Worm (Caenorhabditis elegans) whole organism, late embryonic: ENCODE measurements around the gene Y116A8C.469.

Source experiments
- C38D4.7 ChIP-seq: fragments of 200-800 bp; sonication (Bioruptor generic); optimal IDR thresholded peaks from 2 replicates; lab custom pipeline; 2018; ENCODE audit warnings: mild to moderate bottlenecking, missing genetic modification characterization, moderate library complexity, missing compliant biosample characterization
- F13H6.1 ChIP-seq: sonication (generic microtip); optimal IDR thresholded peaks from 2 replicates; lab custom pipeline; 2016; ENCODE audit warnings: missing genetic modification characterization, missing compliant biosample characterization
- K02D7.2 ChIP-seq: sonication (generic microtip); optimal IDR thresholded peaks from 2 replicates; lab custom pipeline; 2017; ENCODE audit warnings: mild to moderate bottlenecking, missing genetic modification characterization, missing compliant biosample characterization
- T23F11.4 ChIP-seq: fragments of 200-800 bp; sonication (Bioruptor generic); optimal IDR thresholded peaks from 2 replicates; lab custom pipeline; 2018; ENCODE audit warnings: mild to moderate bottlenecking, missing genetic modification characterization, missing compliant biosample characterization
- Y22D7AL.16 ChIP-seq: sonication (generic microtip); optimal IDR thresholded peaks from 2 replicates; lab custom pipeline; 2016; ENCODE audit warnings: missing genetic modification characterization, missing compliant biosample characterization
- ahr-1 ChIP-seq: sonication (generic microtip); optimal IDR thresholded peaks from 2 replicates; lab custom pipeline; 2016; ENCODE audit warnings: missing genetic modification characterization, missing compliant biosample characterization
- ama-1 ChIP-seq: fragments of 150-350 bp; optimal IDR thresholded peaks from 2 replicates; lab custom pipeline; 2014
- ceh-19 ChIP-seq: fragments of 200-800 bp; sonication (Bioruptor generic); optimal IDR thresholded peaks from 2 replicates; lab custom pipeline; 2018; ENCODE audit warnings: mild to moderate bottlenecking, missing genetic modification characterization, missing compliant biosample characterization
- ceh-22 ChIP-seq: sonication (generic microtip); optimal IDR thresholded peaks from 2 replicates; lab custom pipeline; 2017; ENCODE audit warnings: missing biosample characterization, missing genetic modification characterization
- ceh-24 ChIP-seq: sonication (generic microtip); optimal IDR thresholded peaks from 2 replicates; lab custom pipeline; 2016; ENCODE audit warnings: mild to moderate bottlenecking, missing genetic modification characterization, missing compliant biosample characterization
- ceh-30 ChIP-seq: fragments of 150-350 bp; optimal IDR thresholded peaks from 2 replicates; lab custom pipeline; 2014; ENCODE audit warnings: missing biosample characterization, missing genetic modification characterization
- ceh-31 ChIP-seq: sonication (generic microtip); optimal IDR thresholded peaks from 2 replicates; lab custom pipeline; 2016; ENCODE audit warnings: missing genetic modification characterization, missing compliant biosample characterization
- ceh-48 ChIP-seq: sonication (generic microtip); optimal IDR thresholded peaks from 2 replicates; lab custom pipeline; 2016; ENCODE audit warnings: missing genetic modification characterization, inconsistent platforms, missing compliant biosample characterization
- ceh-9 ChIP-seq: sonication (generic microtip); optimal IDR thresholded peaks from 2 replicates; lab custom pipeline; 2016; ENCODE audit warnings: mild to moderate bottlenecking, missing genetic modification characterization, inconsistent platforms, missing compliant biosample characterization
- che-1 ChIP-seq: sonication (generic microtip); optimal IDR thresholded peaks from 2 replicates; lab custom pipeline; 2016; ENCODE audit warnings: mild to moderate bottlenecking, missing genetic modification characterization, missing compliant biosample characterization
- dmd-4 ChIP-seq: sonication (generic microtip); optimal IDR thresholded peaks from 2 replicates; lab custom pipeline; 2016; ENCODE audit warnings: borderline replicate concordance, missing genetic modification characterization, missing compliant biosample characterization
- elt-4 ChIP-seq: sonication (generic microtip); optimal IDR thresholded peaks from 2 replicates; lab custom pipeline; 2016; ENCODE audit warnings: missing genetic modification characterization, missing compliant biosample characterization
- fax-1 ChIP-seq: sonication (generic microtip); optimal IDR thresholded peaks from 2 replicates; lab custom pipeline; 2016; ENCODE audit warnings: missing genotype, missing genetic modification characterization, missing compliant biosample characterization
- fkh-10 ChIP-seq: fragments of 150-350 bp; optimal IDR thresholded peaks from 2 replicates; lab custom pipeline; 2014; ENCODE audit warnings: missing biosample characterization, missing genetic modification reagents, missing genetic modification characterization
- fkh-6 ChIP-seq: sonication (generic microtip); optimal IDR thresholded peaks from 2 replicates; lab custom pipeline; 2016; ENCODE audit warnings: missing genetic modification characterization, missing compliant biosample characterization
- gmeb-2 ChIP-seq: sonication (generic microtip); optimal IDR thresholded peaks from 2 replicates; lab custom pipeline; 2016; ENCODE audit warnings: missing genetic modification characterization, inconsistent platforms, missing compliant biosample characterization
- hlh-15 ChIP-seq: sonication (generic microtip); optimal IDR thresholded peaks from 2 replicates; lab custom pipeline; 2016; ENCODE audit warnings: missing genetic modification characterization, missing compliant biosample characterization
- hlh-30 ChIP-seq: sonication (generic microtip); optimal IDR thresholded peaks from 2 replicates; lab custom pipeline; 2017; ENCODE audit warnings: antibody characterized with exemption, missing genetic modification characterization, missing compliant biosample characterization; ENCODE audit not compliant: insufficient read depth
- hlh-8 ChIP-seq: sonication (generic microtip); optimal IDR thresholded peaks from 2 replicates; lab custom pipeline; 2016; ENCODE audit warnings: missing genotype, missing genetic modification characterization, missing compliant biosample characterization
- lim-6 ChIP-seq: sonication (generic microtip); optimal IDR thresholded peaks from 2 replicates; lab custom pipeline; 2016; ENCODE audit warnings: missing genetic modification characterization, missing compliant biosample characterization
- madf-2 ChIP-seq: sonication (generic microtip); optimal IDR thresholded peaks from 2 replicates; lab custom pipeline; 2017; ENCODE audit warnings: missing genetic modification characterization, missing compliant biosample characterization
- nhr-232 ChIP-seq: sonication (generic microtip); optimal IDR thresholded peaks from 2 replicates; lab custom pipeline; 2016; ENCODE audit warnings: missing genetic modification characterization, missing compliant biosample characterization
- pag-3 ChIP-seq: sonication (generic microtip); optimal IDR thresholded peaks from 2 replicates; lab custom pipeline; 2016; ENCODE audit warnings: missing compliant biosample characterization, missing genetic modification characterization, borderline replicate concordance
- pat-9 ChIP-seq: fragments of 200-800 bp; sonication (Bioruptor generic); optimal IDR thresholded peaks from 2 replicates; lab custom pipeline; 2018; ENCODE audit warnings: mild to moderate bottlenecking, missing genetic modification characterization, moderate library complexity, missing compliant biosample characterization
- pax-1 ChIP-seq: fragments of 150-350 bp; optimal IDR thresholded peaks from 2 replicates; lab custom pipeline; 2014; ENCODE audit warnings: missing biosample characterization, missing genetic modification characterization
- pha-2 ChIP-seq: sonication (generic microtip); optimal IDR thresholded peaks from 2 replicates; lab custom pipeline; 2017; ENCODE audit warnings: mild to moderate bottlenecking, missing genetic modification characterization, missing compliant biosample characterization
- pqm-1 ChIP-seq: sonication (generic microtip); optimal IDR thresholded peaks from 2 replicates; lab custom pipeline; 2016; ENCODE audit warnings: missing genetic modification characterization, missing compliant biosample characterization
- pros-1 ChIP-seq: fragments of 150-350 bp; optimal IDR thresholded peaks from 2 replicates; lab custom pipeline; 2014; ENCODE audit warnings: missing biosample characterization, missing genetic modification reagents, missing genetic modification characterization
- ref-2 ChIP-seq: sonication (generic microtip); optimal IDR thresholded peaks from 2 replicates; lab custom pipeline; 2016; ENCODE audit warnings: missing genetic modification characterization, missing compliant biosample characterization
- sdc-2 ChIP-seq: sonication (generic microtip); optimal IDR thresholded peaks from 2 replicates; lab custom pipeline; 2016; ENCODE audit warnings: missing genotype, missing genetic modification characterization, missing compliant biosample characterization
- sox-2 ChIP-seq: fragments of 200-800 bp; sonication (Bioruptor generic); IDR thresholded peaks from 2 replicates; pipeline ENCODE4 v1.3.6; 2022; ENCODE audit warnings: missing genetic modification reagents, missing genetic modification characterization, missing compliant biosample characterization
- syd-9 ChIP-seq: sonication (generic microtip); optimal IDR thresholded peaks from 2 replicates; lab custom pipeline; 2016; ENCODE audit warnings: mild to moderate bottlenecking, missing genetic modification characterization, moderate library complexity, missing compliant biosample characterization
- tbx-2 ChIP-seq: sonication (generic microtip); optimal IDR thresholded peaks from 2 replicates; lab custom pipeline; 2016; ENCODE audit warnings: missing genetic modification characterization, missing compliant biosample characterization
- ttx-3 ChIP-seq: sonication (generic microtip); optimal IDR thresholded peaks from 2 replicates; lab custom pipeline; 2016; ENCODE audit warnings: missing genetic modification reagents, missing genetic modification characterization, missing compliant biosample characterization
- unc-3 ChIP-seq, 2 experiments: fragments of 200-800 bp in 1 of 2; sonication (Bioruptor generic) in 1 of 2; sonication (generic microtip) in 1 of 2; conservative IDR thresholded peaks in 1 of 2; optimal IDR thresholded peaks in 1 of 2; 2 replicates each; pipeline versions ENCODE4 v1.3.6 to Lab custom; 2016 to 2022; ENCODE audit warnings: missing compliant biosample characterization in 2 of 2, missing genetic modification characterization in 2 of 2, missing genetic modification reagents in 1 of 2
- unc-42 ChIP-seq: sonication (generic microtip); optimal IDR thresholded peaks from 2 replicates; lab custom pipeline; 2016; ENCODE audit warnings: missing genotype, missing genetic modification characterization, missing compliant biosample characterization
- ztf-16 ChIP-seq: sonication (generic microtip); optimal IDR thresholded peaks from 2 replicates; lab custom pipeline; 2017; ENCODE audit warnings: missing genetic modification characterization, missing compliant biosample characterization

Y116A8C.469 gene

DNA sequence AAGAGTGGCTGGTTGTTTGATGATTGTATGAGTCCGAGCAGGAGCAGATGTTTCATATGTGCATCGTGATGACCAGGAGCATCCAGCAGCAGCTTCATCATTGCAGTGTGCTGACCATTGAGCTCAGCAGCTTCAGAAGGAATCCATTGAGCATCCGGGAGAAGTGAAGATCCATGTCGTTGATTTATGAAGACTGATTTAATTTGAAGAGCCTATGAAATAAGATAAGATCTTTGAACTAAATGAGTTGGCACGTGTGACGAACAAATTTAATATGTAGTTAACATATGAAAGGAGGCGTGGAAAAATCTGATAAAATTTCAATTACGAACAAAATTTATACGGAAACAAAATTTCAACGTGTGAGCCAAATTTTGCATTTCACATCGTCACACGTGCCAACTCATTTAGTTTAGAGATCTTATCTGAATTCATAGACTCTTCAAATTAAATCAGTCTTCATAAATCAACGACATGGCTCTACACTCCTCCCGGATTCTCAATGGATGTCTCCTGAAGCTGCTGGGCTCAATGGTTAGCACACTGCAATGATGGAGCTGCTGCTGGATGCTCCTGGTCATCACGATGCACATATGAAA is at the start of gene Y116A8C.469, which contains the start of gene Y116A8C.468:
Gene Y116A8C.469 (minus strand): TSS at position 101 of the 599 bp plus-strand sequence.
Gene Y116A8C.468 (plus strand): TSS at position 549 of the 599 bp plus-strand sequence.
- no peak for TF ChIP-seq ttx-3 (tag; lab: Kevin White, UChicago)
- no peak for TF ChIP-seq pha-2
- TF ChIP-seq elt-4 (tag; lab: Kevin White, UChicago): no peak
- TF ChIP-seq ceh-22 (tag; lab: Kevin White, UChicago): no peak
- TF ChIP-seq unc-42 (tag; lab: Kevin White, UChicago): no peak
- TF ChIP-seq pros-1 (tag; lab: Kevin White, UChicago): no peak
- TF ChIP-seq nhr-232 (tag; lab: Kevin White, UChicago): no peak
- no peak for TF ChIP-seq ceh-24 (tag; lab: Kevin White, UChicago)
- no peak for TF ChIP-seq pag-3 (tag; lab: Kevin White, UChicago)
- no peak for TF ChIP-seq che-1
- TF ChIP-seq pqm-1: no peak
- TF ChIP-seq ref-2 (tag; lab: Kevin White, UChicago): no peak
- TF ChIP-seq ceh-31: no peak
- no peak for TF ChIP-seq fkh-6 (tag; lab: Kevin White, UChicago)
- TF ChIP-seq C38D4.7 (GFP tag; lab: Kevin White, UChicago): no peak

DNA sequence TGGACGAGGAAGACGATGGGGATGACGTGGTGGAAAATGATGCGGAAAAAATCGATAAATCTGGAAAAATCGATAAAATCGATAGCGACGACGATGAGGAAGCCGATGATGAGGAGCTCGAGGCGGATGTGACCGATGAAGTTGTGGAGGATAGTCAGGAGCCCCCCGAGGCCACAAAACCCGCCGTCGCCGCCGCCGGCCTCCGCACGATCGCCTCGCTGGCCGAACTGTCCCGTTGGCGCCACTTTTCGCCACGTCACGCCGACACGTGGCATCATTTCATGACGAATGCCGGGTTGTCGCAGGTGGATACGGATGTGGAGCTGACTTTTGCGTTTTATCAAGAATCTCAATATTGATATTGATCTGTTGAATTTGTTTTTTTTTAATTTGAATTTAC is 44.7 kb upstream of the Y116A8C.469 start:
- no peak for TF ChIP-seq fkh-6 (tag; lab: Kevin White, UChicago)
- TF ChIP-seq ztf-16: no peak
- no peak for TF ChIP-seq sdc-2 (tag; lab: Kevin White, UChicago)
- no peak for TF ChIP-seq sox-2 (GFP tag; lab: Robert Waterston, UW)
- TF ChIP-seq ceh-9 (tag; lab: Kevin White, UChicago): no peak
- no peak for TF ChIP-seq ceh-24 (tag; lab: Kevin White, UChicago)
- no peak for TF ChIP-seq hlh-8 (tag; lab: Kevin White, UChicago)
- TF ChIP-seq unc-3 (GFP tag; conservative IDR thresholded peaks at IDR 0.05; lab: Robert Waterston, UW): no peak
- TF ChIP-seq unc-3 (tag; optimal IDR thresholded peaks at IDR 0.05; lab: Kevin White, UChicago): no peak
- TF ChIP-seq ceh-22 (tag; lab: Kevin White, UChicago): no peak
- TF ChIP-seq ceh-19 (GFP tag; lab: Kevin White, UChicago): no peak
- TF ChIP-seq madf-2 (tag; lab: Kevin White, UChicago): no peak
- no peak for TF ChIP-seq C38D4.7 (GFP tag; lab: Kevin White, UChicago)
- no peak for TF ChIP-seq pha-2
- no peak for TF ChIP-seq hlh-30 (tag; lab: Kevin White, UChicago)
- no peak for TF ChIP-seq ref-2 (tag; lab: Kevin White, UChicago)
- TF ChIP-seq gmeb-2 (tag; lab: Kevin White, UChicago): no peak
- TF ChIP-seq T23F11.4: no peak
- TF ChIP-seq pat-9 (tag; lab: Kevin White, UChicago): no peak
- no peak for TF ChIP-seq dmd-4 (tag; lab: Kevin White, UChicago)
- TF ChIP-seq tbx-2 (tag; lab: Kevin White, UChicago): no peak

DNA sequence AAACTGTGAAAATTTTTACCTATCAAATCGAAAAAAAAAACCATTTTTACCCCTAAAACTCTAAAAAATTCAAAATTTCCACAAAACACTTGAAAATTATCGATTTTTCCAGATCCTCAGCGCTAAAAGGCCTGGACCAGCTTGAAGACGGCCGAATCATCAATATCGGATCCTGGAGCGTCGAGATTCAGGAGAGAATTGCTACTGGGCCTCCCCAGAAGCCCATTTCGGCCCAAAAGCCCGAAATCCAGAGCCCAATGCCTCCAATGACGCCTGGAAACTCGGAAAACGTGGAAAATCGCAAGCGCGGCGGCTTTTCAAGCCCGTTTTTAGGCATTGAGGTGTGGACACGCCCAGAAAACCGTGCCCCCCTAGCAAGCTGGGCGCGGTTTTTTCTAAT is 34.7 kb upstream of the Y116A8C.469 start:
- TF ChIP-seq lim-6 (tag; lab: Kevin White, UChicago): no peak
- no peak for TF ChIP-seq ceh-48 (tag; lab: Kevin White, UChicago)
- TF ChIP-seq hlh-8 (tag; lab: Kevin White, UChicago): no peak
- no peak for TF ChIP-seq pha-2
- no peak for TF ChIP-seq ceh-24 (tag; lab: Kevin White, UChicago)
- TF ChIP-seq unc-3 (GFP tag; conservative IDR thresholded peaks at IDR 0.05; lab: Robert Waterston, UW): no peak
- no peak for TF ChIP-seq unc-3 (tag; optimal IDR thresholded peaks at IDR 0.05; lab: Kevin White, UChicago)
- no peak for TF ChIP-seq tbx-2 (tag; lab: Kevin White, UChicago)
- TF ChIP-seq gmeb-2 (tag; lab: Kevin White, UChicago): no peak
- TF ChIP-seq fkh-10 (GFP tag; lab: Kevin White, UChicago): no peak
- TF ChIP-seq T23F11.4: no peak
- no peak for TF ChIP-seq pat-9 (tag; lab: Kevin White, UChicago)
- TF ChIP-seq ztf-16: no peak
- no peak for TF ChIP-seq F13H6.1 (tag; lab: Kevin White, UChicago)
- TF ChIP-seq sdc-2 (tag; lab: Kevin White, UChicago): no peak

DNA sequence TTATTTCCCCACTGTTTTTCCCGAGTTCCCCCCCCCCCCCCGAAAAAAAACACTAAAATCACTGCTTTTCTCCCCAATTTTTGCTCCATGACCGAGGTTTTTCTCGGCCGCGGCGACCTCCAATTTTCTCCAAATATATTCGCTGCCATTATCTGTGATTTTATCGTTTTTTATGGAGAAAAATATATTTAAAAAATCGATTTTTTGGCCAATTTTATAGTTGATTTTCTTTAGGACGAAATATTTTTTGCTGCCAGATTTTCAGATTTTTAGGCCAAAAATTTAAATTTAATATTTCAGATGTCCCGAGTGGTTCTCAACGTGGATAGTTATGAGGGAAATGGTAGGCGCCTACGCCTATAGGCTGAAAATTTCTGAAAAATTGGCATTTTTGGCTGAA is 32.0 kb upstream of the Y116A8C.469 start, which contains the start of gene rad-54.B:
Gene rad-54.B (plus strand): TSS at position 301 of the 400 bp plus-strand sequence.
- no peak for TF ChIP-seq madf-2 (tag; lab: Kevin White, UChicago)
- TF ChIP-seq ttx-3 (tag; lab: Kevin White, UChicago): no peak
- no peak for TF ChIP-seq ceh-22 (tag; lab: Kevin White, UChicago)
- no peak for TF ChIP-seq K02D7.2 (tag; lab: Kevin White, UChicago)
- TF ChIP-seq Y22D7AL.16: no peak
- no peak for TF ChIP-seq dmd-4 (tag; lab: Kevin White, UChicago)
- TF ChIP-seq hlh-15 (tag; lab: Kevin White, UChicago): no peak
- TF ChIP-seq ama-1 (lab: Kevin White, UChicago): no peak
- no peak for TF ChIP-seq ahr-1 (tag; lab: Kevin White, UChicago)
- no peak for TF ChIP-seq ceh-30 (tag; lab: Kevin White, UChicago)
- no peak for TF ChIP-seq pax-1 (tag; lab: Kevin White, UChicago)
- TF ChIP-seq pag-3 (tag; lab: Kevin White, UChicago): no peak
- no peak for TF ChIP-seq unc-42 (tag; lab: Kevin White, UChicago)
- no peak for TF ChIP-seq pat-9 (tag; lab: Kevin White, UChicago)
- no peak for TF ChIP-seq C38D4.7 (GFP tag; lab: Kevin White, UChicago)
- TF ChIP-seq ceh-24 (tag; lab: Kevin White, UChicago): no peak
- TF ChIP-seq fax-1 (tag; lab: Kevin White, UChicago): no peak
- no peak for TF ChIP-seq gmeb-2 (tag; lab: Kevin White, UChicago)
- TF ChIP-seq pros-1 (tag; lab: Kevin White, UChicago): no peak
- TF ChIP-seq syd-9: no peak
